Worm (Caenorhabditis elegans): ENCODE results near the gene F46C8.3.

Gene F46C8.3

ce11 chrX:7563425-7563824, 38.1 kb downstream of the F46C8.3 start:
- TF ChIP-seq mml-1 (tag; optimal IDR thresholded peaks at IDR 0.05) (no peak), snpc-4 (tag; optimal IDR thresholded peaks at IDR 0.05) (no peak), hmg-11 (tag; optimal IDR thresholded peaks at IDR 0.05) (no peak), nhr-25 (tag; optimal IDR thresholded peaks at IDR 0.05) (no peak), eor-1 (tag; optimal IDR thresholded peaks at IDR 0.05) (no peak)

- TF ChIP-seq pha-4 (tag; optimal IDR thresholded peaks at IDR 0.05): peak; percentile 29
- TF ChIP-seq nfya-1 (tag; optimal IDR thresholded peaks at IDR 0.05; ENCODE audit: insufficient read depth): peak; percentile 36
- TF ChIP-seq elt-3 (tag; optimal IDR thresholded peaks at IDR 0.05): no peak
- TF ChIP-seq egl-5 (tag; optimal IDR thresholded peaks at IDR 0.05): peak; percentile 43
- peak; percentile 65 for TF ChIP-seq lin-39 (tag; optimal IDR thresholded peaks at IDR 0.05)
- TF ChIP-seq ceh-9 (tag; optimal IDR thresholded peaks at IDR 0.05): no peak
Measured at ce11 chrX:7565005-7565404, 39.6 kb downstream of the F46C8.3 start, which contains the start of gene vps-52. Gene vps-52 (plus strand): TSS chrX:7565323.

ce11 chrX:7568684-7569289, 43.4 kb downstream of the F46C8.3 start:
- TF ChIP-seq ceh-16 (tag; optimal IDR thresholded peaks at IDR 0.05) (no peak), nhr-25 (tag; optimal IDR thresholded peaks at IDR 0.05) (peak; percentile 23), ama-1 (optimal IDR thresholded peaks at IDR 0.05) (no peak), nhr-43 (tag; optimal IDR thresholded peaks at IDR 0.05; ENCODE audit: poor library complexity, severe bottlenecking) (peak; percentile 30), jun-1 (tag; optimal IDR thresholded peaks at IDR 0.05) (no peak)

ce11 chrX:7569685-7570518, 44.5 kb downstream of the F46C8.3 start, which contains the start of gene apy-1:
Gene apy-1 (minus strand): TSS chrX:7569722.
- TF ChIP-seq nfya-1 (tag; optimal IDR thresholded peaks at IDR 0.05; ENCODE audit: insufficient read depth): peak; percentile 33
- peak; percentile 57 for TF ChIP-seq ceh-28 (tag; optimal IDR thresholded peaks at IDR 0.05)
- TF ChIP-seq snpc-4 (tag; optimal IDR thresholded peaks at IDR 0.05): peak; percentile 21
- no peak for TF ChIP-seq ama-1 (optimal IDR thresholded peaks at IDR 0.05)
- peak; percentile 83 for TF ChIP-seq nhr-43 (tag; optimal IDR thresholded peaks at IDR 0.05; ENCODE audit: poor library complexity, severe bottlenecking)
- TF ChIP-seq pha-4 (tag; optimal IDR thresholded peaks at IDR 0.05): peak; percentile 56
- peak; percentile 26 for TF ChIP-seq nhr-25 (tag; optimal IDR thresholded peaks at IDR 0.05)
- peak; percentile 28 for TF ChIP-seq nhr-23 (tag; optimal IDR thresholded peaks at IDR 0.05)
- peak; percentile 5 for TF ChIP-seq hmg-11 (tag; optimal IDR thresholded peaks at IDR 0.05)
- peak; percentile 82 for TF ChIP-seq elt-2 (tag; optimal IDR thresholded peaks at IDR 0.05)
- TF ChIP-seq ZK546.5 (tag; optimal IDR thresholded peaks at IDR 0.05): no peak

- TF ChIP-seq aly-2 (tag; optimal IDR thresholded peaks at IDR 0.05): no peak
- no peak for TF ChIP-seq pha-4 (tag; optimal IDR thresholded peaks at IDR 0.05)
- TF ChIP-seq egl-27 (tag; optimal IDR thresholded peaks at IDR 0.05): no peak
- no peak for TF ChIP-seq egl-5 (tag; optimal IDR thresholded peaks at IDR 0.05)
Measured at ce11 chrX:7572057-7572456, 46.7 kb downstream of the F46C8.3 start, which contains the start of gene pcyt-1. Gene pcyt-1 (plus strand): TSS chrX:7572357.

ce11 chrX:7573172-7573571, 47.8 kb downstream of the F46C8.3 start:
- no peak for TF ChIP-seq ama-1 (optimal IDR thresholded peaks at IDR 0.05)

ce11 chrX:7573572-7573628, 48.0 kb downstream of the F46C8.3 start, which contains the start of the genes unc-98 and F08C6.18:
Gene unc-98 (minus strand): TSS chrX:7573619.
Gene F08C6.18 (minus strand): TSS chrX:7573628.
- TF ChIP-seq nhr-43 (tag; optimal IDR thresholded peaks at IDR 0.05; ENCODE audit: poor library complexity, severe bottlenecking): no peak
- TF ChIP-seq nhr-25 (tag; optimal IDR thresholded peaks at IDR 0.05): no peak
- TF ChIP-seq ceh-82 (tag; optimal IDR thresholded peaks at IDR 0.05): no peak
- no peak for TF ChIP-seq nhr-28 (tag; optimal IDR thresholded peaks at IDR 0.05)
- no peak for TF ChIP-seq aly-2 (tag; optimal IDR thresholded peaks at IDR 0.05)
- no peak for TF ChIP-seq ceh-9 (tag; optimal IDR thresholded peaks at IDR 0.05)
- TF ChIP-seq pha-4 (tag; optimal IDR thresholded peaks at IDR 0.05): no peak
- TF ChIP-seq elt-3 (tag; optimal IDR thresholded peaks at IDR 0.05): no peak
- TF ChIP-seq lin-15B (tag; optimal IDR thresholded peaks at IDR 0.05): no peak
- TF ChIP-seq elt-1 (tag; optimal IDR thresholded peaks at IDR 0.05): no peak
- no peak for TF ChIP-seq nhr-23 (tag; optimal IDR thresholded peaks at IDR 0.05)
- TF ChIP-seq ama-1 (optimal IDR thresholded peaks at IDR 0.05): no peak

Measured in whole organism, L3 larva.